Fruit fly (Drosophila melanogaster) whole organism, larva: ENCODE data around the gene CG15517.
A peak's percentile ranks its signal among the peaks of the same experiment; 100 is the strongest.

Source experiments
- noc ChIP-seq: fragments of 200-800 bp; sonication (Bioruptor generic); optimal IDR thresholded peaks from 3 replicates; lab custom pipeline; 2019; ENCODE audit warnings: missing biosample characterization, mild to moderate bottlenecking, missing genetic modification characterization, moderate library complexity

CG15517 gene

dm6 chr3R:29891183-29891582 is 12.4 kb downstream of the CG15517 start:
- no peak for TF ChIP-seq noc (tag; lab: Kevin White, UChicago)

dm6 chr3R:29880306-29880705 is 23.3 kb downstream of the CG15517 start:
- TF ChIP-seq noc (tag; lab: Kevin White, UChicago) = no peak

dm6 chr3R:29876733-29877193 is 26.9 kb downstream of the CG15517 start, which contains the start of gene CG31038:
Gene CG31038, plus strand, starts transcription at chr3R:29877059.
- TF ChIP-seq noc (tag; lab: Kevin White, UChicago) = no peak

- TF ChIP-seq noc (tag; lab: Kevin White, UChicago) = no peak
These were observed 27.4 kb downstream of the CG15517 start for dm6 chr3R:29876232-29876631.

- no peak for TF ChIP-seq noc (tag; lab: Kevin White, UChicago)
These were observed 27.8 kb downstream of the CG15517 start for dm6 chr3R:29875830-29876229.

- no peak for TF ChIP-seq noc (tag; lab: Kevin White, UChicago)
These were observed 34.3 kb downstream of the CG15517 start, which contains the start of gene CG34133 for dm6 chr3R:29869350-29869688. Gene CG34133, plus strand, starts transcription at chr3R:29869365.

- TF ChIP-seq noc (tag; lab: Kevin White, UChicago) = peak; percentile 26
These were observed 34.8 kb downstream of the CG15517 start, which contains the start of gene Zip99C for dm6 chr3R:29868676-29869349. Gene Zip99C, minus strand, starts transcription at chr3R:29868895.

dm6 chr3R:29867895-29868294 is 35.7 kb downstream of the CG15517 start:
- no peak for TF ChIP-seq noc (tag; lab: Kevin White, UChicago)

- no peak for TF ChIP-seq noc (tag; lab: Kevin White, UChicago)
These were observed 36.2 kb downstream of the CG15517 start for dm6 chr3R:29867470-29867869.

dm6 chr3R:29866706-29867105 is 36.9 kb downstream of the CG15517 start:
- peak; percentile 35 for TF ChIP-seq noc (tag; lab: Kevin White, UChicago)

- TF ChIP-seq noc (tag; lab: Kevin White, UChicago) = no peak
These were observed 40.8 kb downstream of the CG15517 start for dm6 chr3R:29862795-29863194.

dm6 chr3R:29861432-29862249 is 42.0 kb downstream of the CG15517 start, which contains the start of the genes CG15514 and RpS8:
Gene CG15514, minus strand, starts transcription at chr3R:29861494.
Gene RpS8, plus strand, starts transcription at chr3R:29861582.
- TF ChIP-seq noc (tag; lab: Kevin White, UChicago) = peak; percentile 68

- TF ChIP-seq noc (tag; lab: Kevin White, UChicago) = peak; percentile 1
These were observed 43.9 kb downstream of the CG15517 start for dm6 chr3R:29859763-29860162.

- TF ChIP-seq noc (tag; lab: Kevin White, UChicago) = no peak
These were observed 44.8 kb downstream of the CG15517 start, which contains the start of gene CG7824 for dm6 chr3R:29858806-29859205. Gene CG7824, minus strand, starts transcription at chr3R:29858936.

dm6 chr3R:29857228-29857627 is 46.4 kb downstream of the CG15517 start, which contains the start of gene dgt1:
Gene dgt1, minus strand, starts transcription at chr3R:29857491.
- no peak for TF ChIP-seq noc (tag; lab: Kevin White, UChicago)
